Fruit fly (Drosophila melanogaster) whole organism, embryonic: Measurements from ENCODE around the gene mRpS25.

Experiments
- ATbp ChIP-seq: fragments of 200-800 bp; sonication (Bioruptor generic); optimal IDR thresholded peaks from 2 replicates; lab custom pipeline; 2017; ENCODE audit warnings: missing biosample characterization, mild to moderate bottlenecking, missing genetic modification characterization, missing genetic modification reagents
- Atf-2 ChIP-seq: fragments of 200-800 bp; sonication (Bioruptor generic); optimal IDR thresholded peaks from 2 replicates; lab custom pipeline; 2016; ENCODE audit warnings: missing biosample characterization, missing genetic modification characterization
- Bgb ChIP-seq: fragments of 200-800 bp; sonication (Bioruptor generic); IDR thresholded peaks from 2 replicates; pipeline ENCODE4 v1.3.6; 2022; ENCODE audit warnings: missing biosample characterization, missing genetic modification characterization; ENCODE audit not compliant: partially characterized antibody
- BtbVII ChIP-seq: fragments of 200-800 bp; sonication (Bioruptor generic); optimal IDR thresholded peaks from 3 replicates; lab custom pipeline; 2017; ENCODE audit warnings: missing biosample characterization, mild to moderate bottlenecking, missing genetic modification characterization
- CG10321 ChIP-seq: fragments of 200-800 bp; sonication (Bioruptor generic); IDR thresholded peaks from 2 replicates; pipeline ENCODE4 v1.3.6; 2022; ENCODE audit warnings: missing biosample characterization, missing genetic modification characterization
- CG10431 ChIP-seq: fragments of 200-800 bp; sonication (Bioruptor generic); optimal IDR thresholded peaks from 3 replicates; lab custom pipeline; 2018; ENCODE audit warnings: missing biosample characterization, mild to moderate bottlenecking, missing genetic modification characterization
- CG11085 ChIP-seq: fragments of 200-800 bp; sonication (Bioruptor generic); IDR thresholded peaks from 2 replicates; pipeline ENCODE4 v1.3.6; 2022; ENCODE audit warnings: missing biosample characterization, missing genetic modification characterization
- CG1233 ChIP-seq: fragments of 200-800 bp; sonication (Bioruptor generic); optimal IDR thresholded peaks from 4 replicates; lab custom pipeline; 2018; ENCODE audit warnings: missing biosample characterization, mild to moderate bottlenecking, missing genetic modification characterization
- CG13287 ChIP-seq: fragments of 200-800 bp; sonication (Bioruptor generic); IDR thresholded peaks from 2 replicates; pipeline ENCODE4 v1.3.6; 2022; ENCODE audit warnings: missing biosample characterization, missing genetic modification characterization; ENCODE audit not compliant: partially characterized antibody
- CG15696 ChIP-seq: fragments of 200-800 bp; sonication (Bioruptor generic); optimal IDR thresholded peaks from 2 replicates; lab custom pipeline; 2019; ENCODE audit warnings: missing biosample characterization, mild to moderate bottlenecking, missing genetic modification characterization, moderate library complexity
- CG1792 ChIP-seq: fragments of 200-800 bp; sonication (Bioruptor generic); optimal IDR thresholded peaks from 2 replicates; lab custom pipeline; 2016; ENCODE audit warnings: missing biosample characterization, missing genetic modification characterization
- CG18764 ChIP-seq: fragments of 200-800 bp; sonication (Bioruptor generic); optimal IDR thresholded peaks from 3 replicates; lab custom pipeline; 2016; ENCODE audit warnings: missing biosample characterization, missing genetic modification characterization
- CG32767 ChIP-seq: fragments of 200-800 bp; sonication (Bioruptor generic); IDR thresholded peaks from 2 replicates; pipeline ENCODE4 v1.3.6; 2022; ENCODE audit warnings: missing biosample characterization, missing genetic modification characterization
- CG42726 ChIP-seq: fragments of 200-800 bp; sonication (Bioruptor generic); IDR thresholded peaks from 2 replicates; pipeline ENCODE4 v1.3.6; 2022; ENCODE audit warnings: missing biosample characterization, missing genetic modification characterization; ENCODE audit not compliant: partially characterized antibody
- CG4820 ChIP-seq: fragments of 200-800 bp; sonication (Bioruptor generic); optimal IDR thresholded peaks from 3 replicates; lab custom pipeline; 2016; ENCODE audit warnings: missing biosample characterization, missing genetic modification characterization
- CG6854 ChIP-seq: fragments of 200-800 bp; sonication (Bioruptor generic); optimal IDR thresholded peaks from 3 replicates; lab custom pipeline; 2017; ENCODE audit warnings: missing biosample characterization, mild to moderate bottlenecking, missing genetic modification characterization
- CG7372 ChIP-seq: fragments of 200-800 bp; sonication (Bioruptor generic); IDR thresholded peaks from 2 replicates; pipeline ENCODE4 v1.3.6; 2022; ENCODE audit warnings: missing biosample characterization, missing genetic modification characterization
- CG8478 ChIP-seq: fragments of >200 bp; optimal IDR thresholded peaks from 2 replicates; lab custom pipeline; 2018
- CG8944 ChIP-seq: fragments of 200-800 bp; sonication (Bioruptor generic); optimal IDR thresholded peaks from 3 replicates; lab custom pipeline; 2016; ENCODE audit warnings: missing biosample characterization, missing genetic modification characterization
- CG9727 ChIP-seq: fragments of 200-800 bp; sonication (Bioruptor generic); optimal IDR thresholded peaks from 3 replicates; lab custom pipeline; 2017; ENCODE audit warnings: missing biosample characterization, mild to moderate bottlenecking, missing genetic modification characterization
- Chrac-16 ChIP-seq: fragments of 200-800 bp; sonication (Bioruptor generic); optimal IDR thresholded peaks from 3 replicates; lab custom pipeline; 2016; ENCODE audit warnings: missing biosample characterization, missing genetic modification characterization
- Dbx ChIP-seq: fragments of 200-800 bp; sonication (Bioruptor generic); IDR thresholded peaks from 3 replicates; pipeline ENCODE4 v1.3.6; 2022; ENCODE audit warnings: missing biosample characterization, missing genetic modification characterization
- Doc3 ChIP-seq: fragments of 200-800 bp; sonication (Bioruptor generic); IDR thresholded peaks from 3 replicates; pipeline ENCODE4 v1.3.6; 2022; ENCODE audit warnings: missing biosample characterization, missing genetic modification characterization; ENCODE audit not compliant: partially characterized antibody
- Eip74EF ChIP-seq, 2 experiments: fragments of 200-800 bp in 1 of 2; fragments of >200 bp in 1 of 2; sonication (Bioruptor generic) in 1 of 2; optimal IDR thresholded peaks; 2 replicates each; lab custom pipeline; 2017 to 2019; ENCODE audit warnings: missing biosample characterization in 2 of 2, missing genetic modification characterization in 2 of 2, mild to moderate bottlenecking in 1 of 2, moderate library complexity in 1 of 2
- Gug ChIP-seq: fragments of 200-800 bp; sonication (Bioruptor generic); IDR thresholded peaks from 4 replicates; pipeline ENCODE4 v1.3.6; 2022; ENCODE audit warnings: missing biosample characterization, missing genetic modification characterization
- Hr3 ChIP-seq: fragments of 200-800 bp; sonication (Bioruptor generic); optimal IDR thresholded peaks from 3 replicates; lab custom pipeline; 2016; ENCODE audit warnings: missing biosample characterization, missing genetic modification characterization
- Hr51 ChIP-seq, 2 experiments: fragments of 200-800 bp; sonication (Bioruptor generic); optimal IDR thresholded peaks; 2 replicates in 1 of 2; 3 replicates in 1 of 2; lab custom pipeline; 2016 to 2018; ENCODE audit warnings: missing biosample characterization in 2 of 2, missing genetic modification characterization in 2 of 2, mild to moderate bottlenecking in 1 of 2, moderate library complexity in 1 of 2
- Myb ChIP-seq: fragments of 200-800 bp; sonication (Bioruptor generic); optimal IDR thresholded peaks from 2 replicates; lab custom pipeline; 2016; ENCODE audit warnings: missing biosample characterization, missing genetic modification characterization
- Scr ChIP-seq: fragments of 200-800 bp; sonication (Bioruptor generic); IDR thresholded peaks from 2 replicates; pipeline ENCODE4 v1.3.6; 2022; ENCODE audit warnings: missing biosample characterization, missing genetic modification characterization; ENCODE audit not compliant: partially characterized antibody
- Side ChIP-seq: fragments of 200-800 bp; sonication (Bioruptor generic); optimal IDR thresholded peaks from 2 replicates; lab custom pipeline; 2016; ENCODE audit warnings: missing biosample characterization, missing genetic modification characterization
- Sin3A ChIP-seq: fragments of >200 bp; optimal IDR thresholded peaks from 2 replicates; lab custom pipeline; 2018
- Sox102F ChIP-seq: fragments of 200-800 bp; sonication (Bioruptor generic); optimal IDR thresholded peaks from 2 replicates; lab custom pipeline; 2018; ENCODE audit warnings: missing biosample characterization, mild to moderate bottlenecking, missing genetic modification characterization, moderate library complexity
- Sry-δ ChIP-seq: fragments of 200-800 bp; sonication (Bioruptor generic); optimal IDR thresholded peaks from 2 replicates; lab custom pipeline; 2016; ENCODE audit warnings: missing biosample characterization, missing genetic modification characterization
- Taf1 ChIP-seq: fragments of 200-800 bp; sonication (Bioruptor generic); IDR thresholded peaks from 2 replicates; pipeline ENCODE4 v1.3.6; 2022; ENCODE audit warnings: missing biosample characterization, missing genetic modification characterization
- Trl ChIP-seq, 3 experiments: fragments of >200 bp in 2 of 3; fragments of 200-800 bp in 1 of 3; sonication (Bioruptor generic) in 1 of 3; optimal IDR thresholded peaks; 2 replicates in 1 of 3; 3 replicates in 2 of 3; lab custom pipeline; 2016 to 2017; ENCODE audit warnings: missing biosample characterization in 1 of 3, missing genetic modification characterization in 1 of 3
- YL-1 ChIP-seq: fragments of 200-800 bp; sonication (Bioruptor generic); optimal IDR thresholded peaks from 3 replicates; lab custom pipeline; 2017; ENCODE audit warnings: missing biosample characterization, mild to moderate bottlenecking, missing genetic modification characterization
- ab ChIP-seq: fragments of 200-800 bp; sonication (Bioruptor generic); optimal IDR thresholded peaks from 2 replicates; lab custom pipeline; 2016; ENCODE audit warnings: missing biosample characterization, missing genetic modification characterization
- ase ChIP-seq: fragments of 200-800 bp; sonication (Bioruptor generic); IDR thresholded peaks from 3 replicates; pipeline ENCODE4 v1.3.6; 2022; ENCODE audit warnings: missing biosample characterization, missing genetic modification characterization
- dati ChIP-seq: fragments of 200-800 bp; sonication (Bioruptor generic); IDR thresholded peaks from 2 replicates; pipeline ENCODE4 v1.3.6; 2022; ENCODE audit warnings: missing biosample characterization, missing genetic modification characterization
- eve ChIP-seq, 2 experiments: fragments of >200 bp; optimal IDR thresholded peaks; 2 replicates each; lab custom pipeline; 2017; ENCODE audit warnings: missing biosample characterization in 2 of 2, missing genetic modification characterization in 2 of 2
- gem ChIP-seq: fragments of 200-800 bp; sonication (Bioruptor generic); optimal IDR thresholded peaks from 2 replicates; lab custom pipeline; 2019; ENCODE audit warnings: missing biosample characterization, mild to moderate bottlenecking, missing genetic modification characterization, moderate library complexity
- insv ChIP-seq, 2 experiments: fragments of 200-800 bp; sonication (Bioruptor generic); optimal IDR thresholded peaks; 3 replicates each; lab custom pipeline; 2016 to 2018; ENCODE audit warnings: missing biosample characterization in 2 of 2, missing genetic modification characterization in 2 of 2
- jing ChIP-seq: fragments of 200-800 bp; sonication (Bioruptor generic); optimal IDR thresholded peaks from 2 replicates; lab custom pipeline; 2018; ENCODE audit warnings: missing biosample characterization, mild to moderate bottlenecking, missing genetic modification characterization
- mirr ChIP-seq: fragments of 200-800 bp; sonication (Bioruptor generic); optimal IDR thresholded peaks from 3 replicates; lab custom pipeline; 2018; ENCODE audit warnings: missing biosample characterization, mild to moderate bottlenecking, missing genetic modification characterization
- ranshi ChIP-seq: fragments of 200-800 bp; sonication (Bioruptor generic); IDR thresholded peaks from 2 replicates; pipeline ENCODE4 v1.3.6; 2022; ENCODE audit warnings: missing biosample characterization, missing genetic modification characterization
- schlank ChIP-seq: fragments of 200-800 bp; sonication (Bioruptor generic); optimal IDR thresholded peaks from 2 replicates; lab custom pipeline; 2018; ENCODE audit warnings: missing biosample characterization, mild to moderate bottlenecking, missing genetic modification characterization
- sens-2 ChIP-seq: fragments of 200-800 bp; sonication (Bioruptor generic); IDR thresholded peaks from 2 replicates; pipeline ENCODE4 v1.3.6; 2022; ENCODE audit warnings: missing biosample characterization, missing genetic modification characterization
- seq ChIP-seq: fragments of 200-800 bp; sonication (Bioruptor generic); IDR thresholded peaks from 2 replicates; pipeline ENCODE4 v1.3.6; 2022; ENCODE audit warnings: missing biosample characterization, missing genetic modification characterization
- sna ChIP-seq: fragments of 200-800 bp; sonication (Bioruptor generic); IDR thresholded peaks from 2 replicates; pipeline ENCODE4 v1.3.6; 2022; ENCODE audit warnings: missing biosample characterization, missing genetic modification characterization; ENCODE audit not compliant: partially characterized antibody
- stc ChIP-seq: fragments of 200-800 bp; sonication (Bioruptor generic); IDR thresholded peaks from 2 replicates; pipeline ENCODE4 v1.3.6; 2022; ENCODE audit warnings: missing biosample characterization, missing genetic modification characterization
- tio ChIP-seq: fragments of 200-800 bp; sonication (Bioruptor generic); optimal IDR thresholded peaks from 2 replicates; lab custom pipeline; 2017; ENCODE audit warnings: missing biosample characterization, missing genetic modification characterization, inconsistent platforms

Gene mRpS25

dm6 chrX:14612302-14612701, 29.5 kb upstream of the mRpS25 start (continued):
- TF ChIP-seq Sox102F (GFP tag; lab: Kevin White, UChicago), result peak; percentile 89
- TF ChIP-seq CG11085 (GFP tag; lab: Robert Waterston, UW), result peak; percentile 33; the same call in 1 of the 2 replicates
- no peak for TF ChIP-seq Sry-δ (GFP tag; lab: Kevin White, UChicago)
- TF ChIP-seq Trl (optimal IDR thresholded peaks at IDR 0.05; lab: Kevin White, UChicago), result no peak
- no peak for TF ChIP-seq Trl (GFP tag; optimal IDR thresholded peaks at IDR 0.05; lab: Kevin White, UChicago)
- TF ChIP-seq jing (GFP tag; lab: Kevin White, UChicago), result peak; percentile 56
- peak; percentile 66 for TF ChIP-seq Hr3
- TF ChIP-seq ranshi, result peak; percentile 80
- peak; percentile 82 for TF ChIP-seq ase (GFP tag; lab: Robert Waterston, UW)
- TF ChIP-seq Eip74EF (GFP tag; optimal IDR thresholded peaks at IDR 0.05; lab: Kevin White, UChicago), result peak in 1 of 2 experiments; percentile 77
- peak; percentile 89 for TF ChIP-seq ATbp (GFP tag; lab: Kevin White, UChicago)
- no peak for TF ChIP-seq Side (GFP tag; lab: Kevin White, UChicago)
- TF ChIP-seq CG8944, result no peak
- no peak for TF ChIP-seq insv (GFP tag; optimal IDR thresholded peaks at IDR 0.05; lab: Kevin White, UChicago)
- peak; percentile 74 for TF ChIP-seq CG4820
- TF ChIP-seq tio (GFP tag; lab: Kevin White, UChicago), result peak; percentile 59
- TF ChIP-seq Myb (GFP tag; lab: Kevin White, UChicago), result no peak
- TF ChIP-seq CG15696 (tag; lab: Kevin White, UChicago), result peak; percentile 74
- peak; percentile 35 for TF ChIP-seq CG1233
- no peak for TF ChIP-seq Bgb (GFP tag; lab: Robert Waterston, UW)
- peak; percentile 53 for TF ChIP-seq CG10431
- TF ChIP-seq Hr51 (GFP tag; optimal IDR thresholded peaks at IDR 0.05; lab: Kevin White, UChicago), result peak in 1 of 2 experiments; percentile 83
- peak; percentile 57 for TF ChIP-seq BtbVII (GFP tag; lab: Kevin White, UChicago)
- TF ChIP-seq Scr (GFP tag; lab: Robert Waterston, UW), result no peak
- no peak for TF ChIP-seq mirr
- no peak for TF ChIP-seq CG8478
- peak; percentile 62; the same call in 1 of the 2 replicates for TF ChIP-seq CG32767 (GFP tag; lab: Robert Waterston, UW)
- TF ChIP-seq CG10321 (GFP tag; lab: Robert Waterston, UW), result no peak
- peak; percentile 36; the same call in 1 of the 2 replicates for TF ChIP-seq Taf1 (GFP tag; lab: Robert Waterston, UW)
- TF ChIP-seq CG7372 (GFP tag; lab: Robert Waterston, UW), result peak; percentile 81
- TF ChIP-seq dati (GFP tag; lab: Robert Waterston, UW), result peak; percentile 24; the same call in 1 of the 2 replicates
- no peak for TF ChIP-seq Dbx
- TF ChIP-seq Atf-2, result no peak
- TF ChIP-seq stc (GFP tag; lab: Robert Waterston, UW), result peak; percentile 76
- peak; percentile 73 for TF ChIP-seq CG9727 (GFP tag; lab: Kevin White, UChicago)
- 0 out of 2 replicates have a peak, but pooled peaks have one; percentile 21 for TF ChIP-seq seq (GFP tag; lab: Robert Waterston, UW)
- TF ChIP-seq sens-2 (GFP tag; lab: Robert Waterston, UW), result peak; percentile 77
- TF ChIP-seq eve (GFP tag; optimal IDR thresholded peaks at IDR 0.05; lab: Kevin White, UChicago), result peak in 1 of 2 experiments; percentile 83
- TF ChIP-seq Gug (GFP tag; lab: Robert Waterston, UW), result peak; percentile 67; the same call in 3 of the 4 replicates
- TF ChIP-seq sna (GFP tag; lab: Robert Waterston, UW), result no peak
- no peak for TF ChIP-seq CG42726 (GFP tag; lab: Robert Waterston, UW)
- no peak for TF ChIP-seq Sin3A
- TF ChIP-seq CG1792, result no peak
- peak; percentile 89 for TF ChIP-seq gem (tag; lab: Kevin White, UChicago)
- TF ChIP-seq CG18764 (GFP tag; lab: Kevin White, UChicago), result peak; percentile 48
- peak; percentile 56 for TF ChIP-seq Chrac-16 (GFP tag; lab: Kevin White, UChicago)
- TF ChIP-seq Doc3 (GFP tag; lab: Robert Waterston, UW), result no peak
- no peak for TF ChIP-seq CG6854 (GFP tag; lab: Kevin White, UChicago)
- no peak for TF ChIP-seq schlank (tag; lab: Kevin White, UChicago)
- TF ChIP-seq CG13287, result no peak
- TF ChIP-seq YL-1 (GFP tag; lab: Kevin White, UChicago), result no peak
- no peak for TF ChIP-seq ab (GFP tag; lab: Kevin White, UChicago)
